Worm (Caenorhabditis elegans) whole organism, young adult: ENCODE results near the gene dmsr-6.

Experiments
- attf-3 ChIP-seq: fragments of 200-800 bp; sonication (Bioruptor generic); conservative IDR thresholded peaks from 2 replicates; pipeline ENCODE4 v1.3.6; 2022; ENCODE audit warnings: missing genetic modification reagents, missing genetic modification characterization, missing compliant biosample characterization
- ceh-40 ChIP-seq: fragments of 200-800 bp; sonication (Bioruptor generic); IDR thresholded peaks from 2 replicates; pipeline ENCODE4 v1.3.6; 2022; ENCODE audit warnings: missing genetic modification characterization, missing compliant biosample characterization
- ztf-26 ChIP-seq: sonication (generic microtip); optimal IDR thresholded peaks from 2 replicates; lab custom pipeline; 2017; ENCODE audit warnings: missing genetic modification characterization, missing compliant biosample characterization

- no peak for TF ChIP-seq ceh-40 (GFP tag; lab: Robert Waterston, UW)
- TF ChIP-seq attf-3 (GFP tag; lab: Robert Waterston, UW): no peak
- TF ChIP-seq ztf-26 (tag; lab: Kevin White, UChicago): no peak
These were observed 40.0 kb upstream of the dmsr-6 start for ce11 chrII:14415427-14415826.
